Fruit fly (Drosophila melanogaster) ovary, adult (tissue): ENCODE measurements around the gene RFeSP.
A peak's percentile ranks its signal among the peaks of the same experiment; 100 is the strongest.

ENCODE experiments used
- CG17801 ChIP-seq: fragments of 200-800 bp; optimal IDR thresholded peaks from 2 replicates; lab custom pipeline; 2019; ENCODE audit warnings: missing biosample characterization, mild to moderate bottlenecking, missing genetic modification characterization, moderate library complexity; ENCODE audit not compliant: partially characterized antibody

The RFeSP gene

DNA sequence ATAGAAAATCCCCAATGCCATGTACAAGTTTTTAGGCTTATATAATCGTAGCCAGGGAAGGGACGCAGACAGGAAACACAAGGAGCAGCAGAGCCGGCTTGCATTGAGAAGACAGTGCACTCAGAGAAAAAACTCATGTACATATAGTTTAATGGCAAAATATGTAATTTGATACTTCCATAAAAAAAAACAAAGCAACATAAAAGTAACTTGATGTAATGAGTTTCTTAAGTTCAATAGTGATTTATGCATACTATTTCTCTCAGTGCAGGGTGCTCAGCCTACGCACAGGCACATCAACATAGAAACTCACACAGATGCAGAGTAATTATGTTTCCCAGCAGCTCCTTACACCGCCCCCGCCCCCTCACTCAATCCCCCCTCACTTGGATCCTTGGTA is 6.8 kb upstream of the RFeSP start:
- no peak for TF ChIP-seq CG17801 (GFP tag; lab: Kevin White, UChicago)

DNA sequence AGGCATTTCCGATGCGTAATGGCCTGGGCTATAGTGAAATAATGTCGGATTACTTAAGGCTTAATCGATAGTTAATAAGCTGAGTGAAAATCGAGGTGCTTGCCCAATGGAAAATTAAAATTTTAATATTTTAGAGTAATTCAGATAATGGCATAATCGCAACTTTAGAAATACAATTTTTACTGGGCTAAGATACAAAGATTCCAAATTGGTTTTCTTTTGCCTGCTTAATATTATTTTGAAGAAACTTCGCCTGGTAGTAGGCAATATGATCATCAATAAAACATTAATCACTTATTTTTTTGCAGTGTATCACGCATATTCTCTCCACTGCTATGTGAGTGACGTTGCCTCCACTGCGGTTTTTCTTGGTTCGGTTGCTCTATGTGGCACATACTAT is 5.2 kb upstream of the RFeSP start:
- no peak for TF ChIP-seq CG17801 (GFP tag; lab: Kevin White, UChicago)

DNA sequence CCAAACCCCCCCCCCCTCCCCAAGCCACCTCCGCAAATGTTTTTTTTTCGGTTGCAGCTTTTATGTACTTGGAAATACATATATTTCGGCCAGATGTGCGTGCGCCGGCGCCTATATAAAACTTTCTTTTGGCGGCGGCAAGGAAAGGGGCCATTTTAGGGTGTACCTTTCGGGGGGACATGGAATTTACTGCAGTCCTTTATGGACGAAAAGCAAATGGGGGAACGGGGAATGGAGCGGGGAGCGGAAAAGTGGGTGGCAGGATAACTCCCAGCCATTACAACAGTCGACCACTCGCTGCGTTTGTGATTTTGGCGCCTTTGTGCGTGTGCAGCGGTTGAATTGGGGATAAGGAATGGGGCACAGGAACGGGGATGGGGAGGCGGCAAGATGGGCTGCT is 4.7 kb upstream of the RFeSP start:
- TF ChIP-seq CG17801 (GFP tag; lab: Kevin White, UChicago) = no peak

dm6 chr2L:1617712-1618111 is 3.8 kb upstream of the RFeSP start:
- no peak for TF ChIP-seq CG17801 (GFP tag; lab: Kevin White, UChicago)

dm6 chr2L:1615753-1616152 is 1.8 kb upstream of the RFeSP start:
- no peak for TF ChIP-seq CG17801 (GFP tag; lab: Kevin White, UChicago)

DNA sequence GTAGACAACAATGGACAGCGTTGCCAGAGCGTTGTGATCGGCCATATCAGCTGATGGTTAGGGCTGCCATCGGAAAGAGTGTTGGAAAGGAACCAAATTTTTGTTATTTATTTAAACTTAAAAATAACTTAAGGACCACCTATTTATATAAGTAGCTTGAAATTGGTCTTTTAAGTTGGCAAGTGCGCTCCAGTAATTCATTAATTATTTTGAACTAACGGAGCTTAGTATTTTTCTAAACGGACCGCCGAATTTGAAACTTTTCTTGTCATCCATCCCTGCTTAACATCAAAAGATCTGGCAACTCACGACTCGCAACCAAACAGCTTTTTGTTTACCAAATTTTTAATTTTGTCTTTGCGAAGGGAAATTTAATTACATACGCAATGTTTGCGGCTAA is 2.8 kb downstream of the RFeSP start, which contains the start of the genes Rab3GAP1 and CG14352:
TSS of gene Rab3GAP1 (minus strand) at position 36 of the 400 bp plus-strand sequence.
TSS of gene CG14352 (plus strand) at position 289 of the 400 bp plus-strand sequence.
- TF ChIP-seq CG17801 (GFP tag; lab: Kevin White, UChicago) = peak; percentile 74

DNA sequence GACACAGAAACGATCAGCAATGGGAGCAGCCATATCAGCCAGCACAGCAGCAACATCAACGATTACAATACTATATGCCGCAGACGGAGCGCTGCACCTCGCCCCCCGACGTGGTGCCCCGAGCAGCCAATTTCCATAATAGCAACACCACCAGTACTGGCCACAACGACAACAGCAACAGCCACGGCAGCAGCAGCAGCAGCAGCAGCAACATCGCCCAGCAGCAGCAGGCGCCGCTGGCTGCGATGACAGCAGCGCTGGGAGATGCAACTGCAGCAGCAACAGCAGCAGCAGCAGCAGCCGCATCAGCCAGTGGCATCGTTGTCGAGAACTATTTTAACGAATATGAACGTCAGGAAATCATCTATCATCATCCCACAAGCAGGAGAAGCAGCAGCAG is 7.2 kb downstream of the RFeSP start:
- no peak for TF ChIP-seq CG17801 (GFP tag; lab: Kevin White, UChicago)

- TF ChIP-seq CG17801 (GFP tag; lab: Kevin White, UChicago) = no peak
Observed at dm6 chr2L:1603847-1604246, 10.1 kb downstream of the RFeSP start.

DNA sequence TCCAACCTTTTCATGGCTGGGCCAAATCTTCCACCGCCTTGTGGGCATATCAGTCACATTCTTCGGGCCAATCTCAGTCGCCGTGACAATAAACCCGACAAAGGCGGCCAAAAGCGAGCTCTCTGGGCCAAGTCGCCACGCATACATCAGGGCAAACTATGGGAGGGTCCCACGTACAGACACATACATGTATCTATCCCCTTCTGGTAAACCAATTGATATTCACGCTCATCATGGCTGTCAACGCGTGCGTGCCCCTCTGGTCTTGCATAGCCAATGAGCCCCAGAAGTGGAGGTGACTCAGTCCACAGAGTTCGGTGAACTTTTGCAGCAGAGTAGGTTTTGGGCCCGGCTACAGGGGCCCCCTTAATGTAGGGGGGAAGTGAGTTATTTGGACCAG is 17.3 kb downstream of the RFeSP start:
- no peak for TF ChIP-seq CG17801 (GFP tag; lab: Kevin White, UChicago)

DNA sequence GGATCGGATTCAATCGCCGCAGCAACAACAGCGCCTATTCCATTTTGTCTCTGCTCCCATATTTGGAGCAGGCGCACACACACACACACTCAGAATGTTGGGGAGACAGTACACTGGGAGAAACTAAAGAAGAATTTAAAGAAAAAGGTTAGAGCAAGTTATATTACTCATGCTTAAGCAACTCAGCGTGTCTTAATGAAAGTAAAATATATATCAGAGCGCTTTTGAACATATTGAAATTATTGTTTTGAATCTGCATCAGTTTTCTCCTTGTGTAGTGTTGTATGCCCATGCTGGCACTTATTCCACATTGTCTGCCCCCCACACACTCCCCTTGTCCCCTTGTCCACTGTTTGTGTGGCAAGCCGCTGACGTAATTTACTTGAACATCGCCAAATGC is 23.8 kb downstream of the RFeSP start:
- no peak for TF ChIP-seq CG17801 (GFP tag; lab: Kevin White, UChicago)

- no peak for TF ChIP-seq CG17801 (GFP tag; lab: Kevin White, UChicago)
Observed at dm6 chr2L:1587055-1587454, 26.9 kb downstream of the RFeSP start, which contains the start of gene nis. nis (minus strand) TSS chr2L:1587155.

DNA sequence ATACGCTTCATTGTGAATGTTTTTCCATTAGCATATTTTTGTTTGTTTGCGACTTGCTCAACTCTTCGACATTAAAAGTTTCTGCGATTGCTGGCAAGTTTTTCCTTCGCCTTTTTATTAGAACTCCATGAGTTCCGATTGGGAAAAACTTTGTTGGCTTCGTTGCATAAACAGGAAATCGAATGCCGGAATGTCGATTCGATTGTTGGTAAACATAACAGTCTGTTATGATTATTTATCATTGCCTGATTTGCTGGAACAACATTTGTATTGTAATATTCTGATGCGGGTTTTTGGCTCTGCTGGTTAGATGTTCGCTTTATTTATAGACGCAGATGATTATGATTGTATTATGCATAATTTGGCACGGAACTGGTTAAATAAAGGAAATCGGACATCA is 34.2 kb downstream of the RFeSP start:
- TF ChIP-seq CG17801 (GFP tag; lab: Kevin White, UChicago) = no peak

- TF ChIP-seq CG17801 (GFP tag; lab: Kevin White, UChicago) = no peak
Observed at dm6 chr2L:1579254-1579653, 34.7 kb downstream of the RFeSP start.

DNA sequence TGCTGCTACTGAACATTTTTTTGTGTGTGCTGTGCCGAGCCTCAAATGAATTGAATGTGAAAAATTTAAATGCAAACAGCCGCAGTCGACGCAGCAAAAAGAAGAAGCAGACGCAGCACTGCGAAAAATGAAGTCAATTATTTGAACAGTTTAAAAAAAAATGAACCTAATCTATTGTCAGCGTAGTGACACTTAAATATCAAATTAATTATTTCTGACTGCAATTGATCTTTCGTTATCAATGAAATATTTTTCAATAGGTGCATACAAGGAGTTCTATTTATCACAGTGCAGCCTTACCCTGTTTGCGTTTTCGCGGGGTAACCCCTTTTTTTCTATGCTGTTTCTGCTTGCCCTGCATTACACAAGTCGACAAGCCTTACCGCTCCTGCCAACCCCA is 38.4 kb downstream of the RFeSP start:
- no peak for TF ChIP-seq CG17801 (GFP tag; lab: Kevin White, UChicago)

DNA sequence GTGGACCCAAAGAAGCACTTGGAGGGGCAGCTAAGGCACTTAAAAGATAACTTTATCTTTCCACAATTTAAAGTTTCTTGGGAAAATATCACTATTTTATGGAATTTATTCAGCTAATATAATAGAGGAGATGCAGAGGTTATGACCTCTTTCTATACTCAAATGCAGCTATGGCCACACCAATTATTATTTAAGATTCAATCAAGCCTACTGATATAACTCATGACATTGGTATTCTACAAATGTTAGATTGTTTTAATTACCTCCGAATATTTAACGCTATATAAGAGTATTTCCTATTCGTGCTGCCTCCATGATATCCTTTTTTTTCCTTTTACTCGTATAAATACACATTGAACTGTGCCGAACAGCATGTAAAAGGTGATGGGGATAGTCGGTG is 40.0 kb downstream of the RFeSP start:
- TF ChIP-seq CG17801 (GFP tag; lab: Kevin White, UChicago) = no peak

DNA sequence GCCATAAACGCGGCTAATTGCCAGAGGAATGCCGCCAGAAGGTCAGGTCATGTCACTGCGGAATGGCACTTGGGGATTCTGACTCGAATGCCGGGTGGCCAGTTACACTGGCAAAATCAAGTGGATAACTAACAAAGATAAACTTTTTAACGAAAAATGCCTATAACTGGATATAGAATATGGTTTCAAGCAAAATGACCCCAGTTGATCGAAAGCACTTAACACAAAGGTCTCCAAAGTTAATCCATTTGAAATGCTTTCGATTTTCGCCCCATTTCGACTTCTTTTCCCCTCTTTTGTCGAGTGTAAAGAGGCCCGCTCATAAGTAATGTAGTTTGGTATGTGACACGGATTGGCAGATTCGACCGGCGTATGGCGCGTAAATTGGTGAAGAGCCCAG is 45.3 kb downstream of the RFeSP start:
- no peak for TF ChIP-seq CG17801 (GFP tag; lab: Kevin White, UChicago)
